Worm (Caenorhabditis elegans): ENCODE data around the gene F55B11.6.

ce11 chrIV:14394812-14395211, 22.2 kb downstream of the F55B11.6 start:
- TF ChIP-seq mes-4 (tag; optimal IDR thresholded peaks at IDR 0.05) (no peak), B0261.1 (tag; optimal IDR thresholded peaks at IDR 0.05) (no peak), let-607 (tag; optimal IDR thresholded peaks at IDR 0.05) (no peak), B0035.1 (tag; optimal IDR thresholded peaks at IDR 0.05) (no peak), D2030.7 (GFP tag; IDR thresholded peaks at IDR 0.05) (no peak), F52B5.7 (tag; optimal IDR thresholded peaks at IDR 0.05) (no peak), tbp1 (GFP tag; optimal IDR thresholded peaks at IDR 0.05) (no peak), let-526 (GFP tag; IDR thresholded peaks at IDR 0.05) (no peak)
